Fruit fly (Drosophila melanogaster) whole organism, adult: ENCODE results near the gene CG14441.

Experiments used
- CG33017 ChIP-seq: fragments of 200-800 bp; sonication (Bioruptor generic); optimal IDR thresholded peaks from 2 replicates; lab custom pipeline; 2018; ENCODE audit warnings: missing biosample characterization, mild to moderate bottlenecking, missing genetic modification characterization, moderate library complexity
- CG7045 ChIP-seq: fragments of 200-800 bp; sonication (Bioruptor generic); optimal IDR thresholded peaks from 2 replicates; lab custom pipeline; 2017; ENCODE audit warnings: missing biosample characterization, mild to moderate bottlenecking, missing genetic modification characterization
- Mnt ChIP-seq: fragments of 200-800 bp; sonication (Bioruptor generic); optimal IDR thresholded peaks from 2 replicates; lab custom pipeline; 2016; ENCODE audit warnings: missing biosample characterization, mild to moderate bottlenecking, missing genetic modification characterization
- bab1 ChIP-seq: fragments of 200-800 bp; sonication (Bioruptor generic); optimal IDR thresholded peaks from 3 replicates; lab custom pipeline; 2019; ENCODE audit warnings: missing biosample characterization, mild to moderate bottlenecking, missing genetic modification characterization, moderate library complexity
- cnc ChIP-seq, 2 experiments: fragments of >200 bp; optimal IDR thresholded peaks; 2 replicates each; lab custom pipeline; 2017
- kay ChIP-seq: fragments of 200-800 bp; sonication (Bioruptor generic); peaks from one replicate; lab custom pipeline; 2016; ENCODE audit warnings: missing biosample characterization, missing genetic modification characterization, borderline replicate concordance
- toe ChIP-seq: fragments of 200-800 bp; sonication (Bioruptor generic); optimal IDR thresholded peaks from 2 replicates; lab custom pipeline; 2016; ENCODE audit warnings: missing biosample characterization, missing genetic modification characterization

DNA sequence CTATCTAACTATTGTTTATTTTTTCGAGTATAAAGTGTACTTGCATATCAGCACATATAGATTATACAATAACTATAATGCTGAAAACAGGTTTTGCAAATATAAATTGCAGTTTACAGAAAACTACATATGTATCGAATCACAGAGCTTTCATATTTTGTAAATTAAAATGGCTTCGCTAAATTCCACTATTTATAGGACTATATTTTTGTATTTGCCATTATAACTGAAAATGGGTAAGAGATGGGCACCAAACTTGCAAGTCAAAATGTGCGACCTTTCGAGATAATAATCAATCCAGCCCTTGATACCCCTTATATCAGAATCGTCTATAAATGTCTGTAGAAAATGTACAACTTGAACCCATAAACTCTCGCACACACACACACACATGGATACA is 3.9 kb downstream of the CG14441 start:
- TF ChIP-seq toe (GFP tag; lab: Kevin White, UChicago), result no peak
- no peak for TF ChIP-seq CG33017 (tag; lab: Kevin White, UChicago)
- peak; percentile 36 for TF ChIP-seq kay
- no peak for TF ChIP-seq CG7045
- no peak for TF ChIP-seq bab1 (GFP tag; lab: Kevin White, UChicago)
- no peak for TF ChIP-seq Mnt (GFP tag; lab: Kevin White, UChicago)
- no peak for TF ChIP-seq cnc (optimal IDR thresholded peaks at IDR 0.05; lab: Kevin White, UChicago)
